Fruit fly (Drosophila melanogaster): ENCODE results near the gene Spp.

The Spp gene

DNA sequence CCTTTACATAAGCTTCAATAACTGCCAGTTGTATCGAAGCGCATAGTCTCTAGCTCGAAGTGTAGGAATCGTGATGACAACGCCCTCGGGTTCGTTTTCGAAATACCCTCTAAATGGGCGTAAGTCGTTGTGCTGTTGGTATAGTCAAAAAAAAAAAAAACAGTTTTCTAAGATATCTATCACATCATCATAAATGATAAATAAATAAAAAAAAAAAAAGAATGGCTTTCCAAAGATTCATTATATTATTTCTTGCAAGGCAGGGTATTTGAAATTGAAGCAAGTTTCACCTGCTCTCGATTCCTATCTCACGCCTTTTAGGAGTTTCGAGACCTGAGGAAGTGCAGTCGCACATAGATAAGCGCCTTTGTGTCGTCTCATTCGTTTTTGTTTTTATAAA lies 51.2 kb downstream of the Spp start (continued):
- TF ChIP-seq CG15073 (GFP tag; optimal IDR thresholded peaks at IDR 0.05): no peak
- no peak for TF ChIP-seq HLHmδ (GFP tag; optimal IDR thresholded peaks at IDR 0.05)
- TF ChIP-seq CG9437 (GFP tag; optimal IDR thresholded peaks at IDR 0.05): no peak
- TF ChIP-seq MTF-1 (GFP tag; optimal IDR thresholded peaks at IDR 0.05; ENCODE audit: borderline replicate concordance): no peak
- no peak for TF ChIP-seq CG12299 (tag; optimal IDR thresholded peaks at IDR 0.05)
- TF ChIP-seq chif (GFP tag; optimal IDR thresholded peaks at IDR 0.05): peak in 1 of 2 experiments; percentile 60
- TF ChIP-seq CG8359 (GFP tag; optimal IDR thresholded peaks at IDR 0.05; ENCODE audit: borderline replicate concordance): no peak
- TF ChIP-seq sr (GFP tag; IDR thresholded peaks at IDR 0.05): no peak
- no peak for TF ChIP-seq CG6765 (GFP tag; optimal IDR thresholded peaks at IDR 0.05)
- no peak for TF ChIP-seq Oaz (GFP tag; IDR thresholded peaks at IDR 0.05)
- no peak for TF ChIP-seq CG1832 (GFP tag; optimal IDR thresholded peaks at IDR 0.05)
- TF ChIP-seq CG6791 (GFP tag; IDR thresholded peaks at IDR 0.05; ENCODE audit: partially characterized antibody): no peak
- no peak for TF ChIP-seq otp (GFP tag; IDR thresholded peaks at IDR 0.05)
- TF ChIP-seq GATAe (GFP tag; conservative IDR thresholded peaks at IDR 0.05): no peak
- no peak for TF ChIP-seq CG2116 (GFP tag; optimal IDR thresholded peaks at IDR 0.05)
- TF ChIP-seq NfI (GFP tag; optimal IDR thresholded peaks at IDR 0.05): no peak
- no peak for TF ChIP-seq sens-2 (GFP tag; IDR thresholded peaks at IDR 0.05)
- TF ChIP-seq CG4328 (GFP tag; optimal IDR thresholded peaks at IDR 0.05): no peak
- TF ChIP-seq CG6689 (GFP tag; IDR thresholded peaks at IDR 0.05): no peak
- no peak for TF ChIP-seq ttk (GFP tag; IDR thresholded peaks at IDR 0.05)
- no peak for TF ChIP-seq eyg (GFP tag; optimal IDR thresholded peaks at IDR 0.05)
- TF ChIP-seq Atf3 (GFP tag; optimal IDR thresholded peaks at IDR 0.05): no peak
- no peak for TF ChIP-seq CG7357 (GFP tag; IDR thresholded peaks at IDR 0.05)
- no peak for TF ChIP-seq crol (GFP tag; IDR thresholded peaks at IDR 0.05)

Measured in whole organism, embryonic.